Worm (Caenorhabditis elegans): ENCODE measurements around the gene srbc-5.

DNA sequence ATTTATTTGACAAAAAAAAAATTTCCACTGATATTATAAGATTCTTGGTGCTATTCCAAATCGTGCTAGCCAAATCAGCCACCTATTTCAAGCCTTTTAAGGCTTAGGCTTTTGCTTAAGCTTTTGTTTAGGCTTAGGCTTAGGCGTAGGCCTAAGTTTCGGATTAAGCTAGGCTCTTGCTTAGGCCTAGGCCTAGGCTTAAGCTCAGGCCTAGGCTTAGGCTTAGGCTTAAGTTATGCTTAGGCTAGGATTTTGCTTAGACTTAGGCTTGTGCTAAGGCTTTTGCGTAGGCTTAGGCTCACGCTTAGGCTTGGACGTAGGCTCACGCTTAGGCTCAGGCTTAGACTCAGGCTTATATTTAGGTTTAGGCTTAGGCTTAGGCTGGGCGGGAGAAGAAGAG lies 30.0 kb upstream of the srbc-5 start:
- TF ChIP-seq him-1 (tag; optimal IDR thresholded peaks at IDR 0.05), result no peak
- TF ChIP-seq dao-5 (tag; optimal IDR thresholded peaks at IDR 0.05), result no peak
- TF ChIP-seq W03F9.2 (tag; optimal IDR thresholded peaks at IDR 0.05), result no peak
